Fruit fly (Drosophila melanogaster): ENCODE measurements around the gene Cbp20.

- TF ChIP-seq fd59A (GFP tag; optimal IDR thresholded peaks at IDR 0.05) (no peak), Ets96B (tag; optimal IDR thresholded peaks at IDR 0.05) (peak; percentile 30), CG6792 (GFP tag; optimal IDR thresholded peaks at IDR 0.05) (no peak), CG6854 (GFP tag; optimal IDR thresholded peaks at IDR 0.05) (no peak), Hr38 (GFP tag; optimal IDR thresholded peaks at IDR 0.05) (no peak), Sox15 (GFP tag; optimal IDR thresholded peaks at IDR 0.05) (no peak), pdm3 (GFP tag; optimal IDR thresholded peaks at IDR 0.05) (peak; percentile 76), CG6276 (GFP tag; optimal IDR thresholded peaks at IDR 0.05) (no peak), CG16779 (tag; optimal IDR thresholded peaks at IDR 0.05) (no peak), CG32006 (GFP tag; optimal IDR thresholded peaks at IDR 0.05) (no peak), spab (GFP tag; optimal IDR thresholded peaks at IDR 0.05) (no peak), CG9139 (GFP tag; optimal IDR thresholded peaks at IDR 0.05) (no peak), CG34406 (GFP tag; optimal IDR thresholded peaks at IDR 0.05) (no peak), Gug (GFP tag; IDR thresholded peaks at IDR 0.05) (peak; percentile 42; the same call in 1 of the 2 replicates)
Measured at dm6 chr3R:18185385-18185784, 20.9 kb downstream of the Cbp20 start, which contains the start of the genes Arp5 and CG7208.
